Worm (Caenorhabditis elegans): Measurements from ENCODE around the gene ndua-5.

The ndua-5 gene

DNA sequence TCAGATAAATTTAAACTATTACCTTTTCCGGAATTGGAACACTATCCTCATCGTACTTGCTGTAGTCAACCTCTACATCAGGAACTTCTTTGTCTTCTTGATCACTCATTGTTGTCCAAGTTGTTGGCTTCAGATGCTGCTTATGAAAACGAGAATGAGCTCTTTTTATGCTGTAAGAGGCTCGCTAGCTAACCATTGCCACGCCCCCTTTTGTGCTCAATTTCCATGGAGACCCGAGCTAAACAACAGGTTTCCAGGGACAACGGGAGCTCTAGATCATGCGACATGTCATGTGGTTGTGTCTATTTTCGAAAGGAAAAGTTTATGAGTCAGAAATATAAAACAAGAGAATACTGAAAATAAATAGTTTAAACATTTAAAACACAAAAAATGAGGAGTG, 14.3 kb downstream of the ndua-5 start, which contains the start of gene C33A12.4 (continued):
- TF ChIP-seq lin-35 (GFP tag; optimal IDR thresholded peaks at IDR 0.05) = no peak
- TF ChIP-seq zip-4 (GFP tag; optimal IDR thresholded peaks at IDR 0.05) = no peak
- TF ChIP-seq hlh-4 (tag; optimal IDR thresholded peaks at IDR 0.05) = no peak
- TF ChIP-seq nhr-76 (tag; optimal IDR thresholded peaks at IDR 0.05) = no peak
- no peak for TF ChIP-seq nhr-85 (tag)
- no peak for TF ChIP-seq lin-15B (tag; optimal IDR thresholded peaks at IDR 0.05)
- peak; percentile 41 for TF ChIP-seq dsc-1 (tag; optimal IDR thresholded peaks at IDR 0.05)
- no peak for TF ChIP-seq sup-37 (GFP tag; optimal IDR thresholded peaks at IDR 0.05)
- no peak for TF ChIP-seq hlh-17 (GFP tag; optimal IDR thresholded peaks at IDR 0.05; ENCODE audit: borderline replicate concordance)
- peak; percentile 50 for TF ChIP-seq sox-4 (tag; optimal IDR thresholded peaks at IDR 0.05)
- peak; percentile 53 for TF ChIP-seq nhr-47 (tag; optimal IDR thresholded peaks at IDR 0.05)
- TF ChIP-seq egl-13 (tag; optimal IDR thresholded peaks at IDR 0.05) = no peak
- TF ChIP-seq ceh-90 (tag; optimal IDR thresholded peaks at IDR 0.05) = no peak
- no peak for TF ChIP-seq sptf-1 (tag; optimal IDR thresholded peaks at IDR 0.05)
- TF ChIP-seq lin-39 (tag; optimal IDR thresholded peaks at IDR 0.05) = no peak
- no peak for TF ChIP-seq ceh-63 (GFP tag; optimal IDR thresholded peaks at IDR 0.05)
- TF ChIP-seq lir-3 (tag; optimal IDR thresholded peaks at IDR 0.05; ENCODE audit: poor library complexity) = no peak
- TF ChIP-seq C16A3.4 (tag; optimal IDR thresholded peaks at IDR 0.05) = no peak
- TF ChIP-seq F16B12.6 (tag; optimal IDR thresholded peaks at IDR 0.05) = no peak
- TF ChIP-seq efl-1 (optimal IDR thresholded peaks at IDR 0.05) = no peak
- peak in 1 of 2 experiments; percentile 62 for TF ChIP-seq efl-1 (GFP tag; optimal IDR thresholded peaks at IDR 0.05 in 1 of 2)
- TF ChIP-seq swsn-7 (tag; optimal IDR thresholded peaks at IDR 0.05) = peak; percentile 5
- TF ChIP-seq aly-2 (tag; optimal IDR thresholded peaks at IDR 0.05) = no peak
- TF ChIP-seq efl-3 (GFP tag; optimal IDR thresholded peaks at IDR 0.05) = no peak
- TF ChIP-seq zag-1 (tag; optimal IDR thresholded peaks at IDR 0.05) = no peak
- no peak for TF ChIP-seq grh-1 (GFP tag; IDR thresholded peaks at IDR 0.05)
- TF ChIP-seq nhr-71 (tag; optimal IDR thresholded peaks at IDR 0.05) = peak; percentile 38
- no peak for TF ChIP-seq elt-2 (tag; optimal IDR thresholded peaks at IDR 0.05)
- TF ChIP-seq ztf-11 (tag; optimal IDR thresholded peaks at IDR 0.05) = no peak
- TF ChIP-seq ceh-8 (GFP tag; optimal IDR thresholded peaks at IDR 0.05) = no peak
- no peak for TF ChIP-seq egl-27 (tag; optimal IDR thresholded peaks at IDR 0.05)
- no peak for TF ChIP-seq tlp-1 (tag; optimal IDR thresholded peaks at IDR 0.05)
- no peak for TF ChIP-seq rnt-1 (tag; optimal IDR thresholded peaks at IDR 0.05)
- no peak for TF ChIP-seq nhr-28 (tag; optimal IDR thresholded peaks at IDR 0.05)
- TF ChIP-seq ztf-4 (tag; optimal IDR thresholded peaks at IDR 0.05) = peak; percentile 8
- no peak for TF ChIP-seq mef-2 (tag; optimal IDR thresholded peaks at IDR 0.05)
- TF ChIP-seq mab-9 (GFP tag; IDR thresholded peaks at IDR 0.05) = no peak
- no peak for TF ChIP-seq alr-1 (tag; optimal IDR thresholded peaks at IDR 0.05; ENCODE audit: borderline replicate concordance)

DNA sequence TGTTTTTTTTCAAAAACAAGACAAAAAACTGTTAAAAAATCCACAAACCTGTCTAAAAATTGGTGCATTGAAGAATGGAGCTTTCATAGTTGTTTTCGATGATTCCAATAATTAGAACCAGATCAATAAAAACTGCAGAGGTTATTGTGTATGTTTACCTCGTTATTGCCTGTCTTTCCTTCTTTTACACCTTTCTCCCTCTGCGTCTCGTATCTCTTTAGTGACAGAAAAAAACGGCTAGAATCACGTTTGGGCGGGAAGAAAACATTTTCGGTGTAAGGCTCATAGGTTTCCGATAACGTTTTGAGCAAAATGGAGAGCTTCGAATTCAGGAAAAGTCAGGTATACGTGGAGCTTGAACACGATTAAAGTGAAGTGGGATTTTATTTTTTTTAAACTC, 16.1 kb downstream of the ndua-5 start, which contains the start of gene ethe-1:
ethe-1 (minus strand) TSS at position 150 of the 400 bp plus-strand sequence.
- peak; percentile 3 to 4 for TF ChIP-seq efl-1 (optimal IDR thresholded peaks at IDR 0.05)
- peak in 1 of 2 experiments; percentile 91 for TF ChIP-seq efl-1 (GFP tag; optimal IDR thresholded peaks at IDR 0.05 in 1 of 2)
- no peak for TF ChIP-seq egl-27 (tag; optimal IDR thresholded peaks at IDR 0.05)
- TF ChIP-seq pag-3 (tag; optimal IDR thresholded peaks at IDR 0.05; ENCODE audit: borderline replicate concordance, insufficient read depth) = no peak
- TF ChIP-seq pqm-1 (tag; optimal IDR thresholded peaks at IDR 0.05) = no peak
- no peak for TF ChIP-seq ztf-11 (tag; optimal IDR thresholded peaks at IDR 0.05)
- TF ChIP-seq skn-1 (tag; optimal IDR thresholded peaks at IDR 0.05) = no peak
- peak in 1 of 2 experiments; percentile 22 for TF ChIP-seq lin-35 (GFP tag; optimal IDR thresholded peaks at IDR 0.05)
- TF ChIP-seq blmp-1 (tag; optimal IDR thresholded peaks at IDR 0.05) = peak; percentile 14
- TF ChIP-seq fos-1 (tag; optimal IDR thresholded peaks at IDR 0.05) = no peak
- TF ChIP-seq jun-1 (tag; optimal IDR thresholded peaks at IDR 0.05) = no peak
- no peak for TF ChIP-seq unc-30 (tag; optimal IDR thresholded peaks at IDR 0.05)
- no peak for TF ChIP-seq nhr-84 (tag; optimal IDR thresholded peaks at IDR 0.05)
- TF ChIP-seq snpc-4 (tag; optimal IDR thresholded peaks at IDR 0.05) = peak; percentile 32
- TF ChIP-seq dpl-1 (GFP tag; optimal IDR thresholded peaks at IDR 0.05) = peak in 2 of 3 experiments; percentile 0 to 26
- no peak for TF ChIP-seq lin-15B (tag; optimal IDR thresholded peaks at IDR 0.05)

Measured in whole organism, L1 larva.